Worm (Caenorhabditis elegans): Measurements from ENCODE around the gene nas-4.

The nas-4 gene

DNA sequence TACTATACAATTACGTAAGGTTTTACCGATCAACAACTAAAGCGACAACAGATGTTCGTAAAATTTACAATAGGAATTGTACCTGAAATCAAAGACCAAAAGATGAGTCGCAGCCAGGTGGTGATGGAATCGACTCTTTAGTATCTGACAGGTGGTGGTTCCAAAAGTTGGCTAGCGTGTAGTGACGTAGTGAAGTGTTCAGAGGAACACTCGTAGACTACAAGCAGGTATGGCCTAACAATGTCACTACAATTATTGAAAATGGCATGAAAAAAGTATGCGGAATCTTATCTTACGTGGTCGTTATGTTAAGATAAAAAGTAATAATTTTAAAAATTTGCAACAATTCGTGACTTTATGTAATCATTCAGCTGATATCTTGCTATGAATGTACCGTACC is 6.0 kb upstream of the nas-4 start:
- TF ChIP-seq sea-1 (GFP tag; conservative IDR thresholded peaks at IDR 0.05): no peak
- TF ChIP-seq ama-1 (optimal IDR thresholded peaks at IDR 0.05): no peak
- TF ChIP-seq aly-1 (tag; optimal IDR thresholded peaks at IDR 0.05): no peak
- no peak for TF ChIP-seq tbx-37 (GFP tag; conservative IDR thresholded peaks at IDR 0.05)
- TF ChIP-seq pes-1 (GFP tag; IDR thresholded peaks at IDR 0.05): no peak
- no peak for TF ChIP-seq F13C5.2 (tag; optimal IDR thresholded peaks at IDR 0.05)
- TF ChIP-seq scrt-1 (GFP tag; IDR thresholded peaks at IDR 0.05): no peak
- TF ChIP-seq B0310.2 (tag; optimal IDR thresholded peaks at IDR 0.05): no peak
- TF ChIP-seq tra-4 (tag; optimal IDR thresholded peaks at IDR 0.05): no peak
- no peak for TF ChIP-seq hmbx-1 (tag; optimal IDR thresholded peaks at IDR 0.05)
- no peak for TF ChIP-seq flt-1 (GFP tag; IDR thresholded peaks at IDR 0.05)
- no peak for TF ChIP-seq hmg-4 (GFP tag; optimal IDR thresholded peaks at IDR 0.05)
- no peak for TF ChIP-seq ets-7 (tag; optimal IDR thresholded peaks at IDR 0.05)
- no peak for TF ChIP-seq tbx-11 (GFP tag; IDR thresholded peaks at IDR 0.05)
- TF ChIP-seq hnd-1 (tag; optimal IDR thresholded peaks at IDR 0.05): no peak
- no peak for TF ChIP-seq ceh-36 (tag; optimal IDR thresholded peaks at IDR 0.05)
- TF ChIP-seq ceh-13 (GFP tag; optimal IDR thresholded peaks at IDR 0.05): no peak

ce11 chrIII:6420995-6421404 is 5.5 kb upstream of the nas-4 start:
- TF ChIP-seq ama-1 (optimal IDR thresholded peaks at IDR 0.05): no peak
- no peak for TF ChIP-seq aly-1 (tag; optimal IDR thresholded peaks at IDR 0.05)
- no peak for TF ChIP-seq flt-1 (GFP tag; IDR thresholded peaks at IDR 0.05)
- no peak for TF ChIP-seq F13C5.2 (tag; optimal IDR thresholded peaks at IDR 0.05)
- TF ChIP-seq tra-4 (tag; optimal IDR thresholded peaks at IDR 0.05): no peak
- no peak for TF ChIP-seq ceh-36 (tag; optimal IDR thresholded peaks at IDR 0.05)
- no peak for TF ChIP-seq hmbx-1 (tag; optimal IDR thresholded peaks at IDR 0.05)
- no peak for TF ChIP-seq sea-1 (GFP tag; conservative IDR thresholded peaks at IDR 0.05)
- TF ChIP-seq hnd-1 (tag; optimal IDR thresholded peaks at IDR 0.05): no peak
- TF ChIP-seq scrt-1 (GFP tag; IDR thresholded peaks at IDR 0.05): no peak
- TF ChIP-seq B0310.2 (tag; optimal IDR thresholded peaks at IDR 0.05): no peak
- TF ChIP-seq tbx-11 (GFP tag; IDR thresholded peaks at IDR 0.05): no peak
- TF ChIP-seq ceh-13 (GFP tag; optimal IDR thresholded peaks at IDR 0.05): no peak
- no peak for TF ChIP-seq pes-1 (GFP tag; IDR thresholded peaks at IDR 0.05)
- TF ChIP-seq ets-7 (tag; optimal IDR thresholded peaks at IDR 0.05): no peak
- TF ChIP-seq hmg-4 (GFP tag; optimal IDR thresholded peaks at IDR 0.05): no peak

DNA sequence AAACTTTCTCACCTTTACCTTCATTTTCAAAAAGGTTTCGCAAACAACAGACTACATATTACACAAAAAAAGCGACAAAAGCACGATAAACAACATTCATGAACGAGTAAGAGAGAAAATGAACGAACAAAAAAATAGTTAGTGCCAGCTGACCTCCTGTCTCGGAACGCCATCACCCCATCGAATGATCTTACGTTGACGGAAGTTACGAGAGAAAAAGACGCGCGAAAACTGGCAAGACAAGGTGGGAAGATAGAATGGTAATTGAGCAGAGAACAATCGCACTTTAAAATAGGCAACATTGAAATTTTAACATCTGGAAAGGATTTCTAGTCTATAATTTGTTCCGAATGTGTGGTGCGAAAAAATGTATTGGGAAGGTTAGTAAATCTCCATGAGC is 4.7 kb upstream of the nas-4 start:
- TF ChIP-seq ama-1 (optimal IDR thresholded peaks at IDR 0.05) (no peak), hmg-4 (GFP tag; optimal IDR thresholded peaks at IDR 0.05) (no peak), sea-1 (GFP tag; conservative IDR thresholded peaks at IDR 0.05) (no peak), tra-4 (tag; optimal IDR thresholded peaks at IDR 0.05) (no peak), hnd-1 (tag; optimal IDR thresholded peaks at IDR 0.05) (no peak), ceh-13 (GFP tag; optimal IDR thresholded peaks at IDR 0.05) (no peak), tbx-11 (GFP tag; IDR thresholded peaks at IDR 0.05) (no peak), ceh-36 (tag; optimal IDR thresholded peaks at IDR 0.05) (no peak)

- TF ChIP-seq F13C5.2 (tag; optimal IDR thresholded peaks at IDR 0.05) (no peak), ceh-13 (GFP tag; optimal IDR thresholded peaks at IDR 0.05) (no peak), pes-1 (GFP tag; IDR thresholded peaks at IDR 0.05) (no peak), hmbx-1 (tag; optimal IDR thresholded peaks at IDR 0.05) (no peak), tra-4 (tag; optimal IDR thresholded peaks at IDR 0.05) (no peak), sea-1 (GFP tag; conservative IDR thresholded peaks at IDR 0.05) (no peak), ama-1 (optimal IDR thresholded peaks at IDR 0.05) (no peak), scrt-1 (GFP tag; IDR thresholded peaks at IDR 0.05) (no peak), B0310.2 (tag; optimal IDR thresholded peaks at IDR 0.05) (no peak), ets-7 (tag; optimal IDR thresholded peaks at IDR 0.05) (no peak)
These were observed 4.0 kb upstream of the nas-4 start, which contains the start of gene atgl-1 for ce11 chrIII:6419409-6419944. atgl-1 (minus strand) TSS chrIII:6419459.

DNA sequence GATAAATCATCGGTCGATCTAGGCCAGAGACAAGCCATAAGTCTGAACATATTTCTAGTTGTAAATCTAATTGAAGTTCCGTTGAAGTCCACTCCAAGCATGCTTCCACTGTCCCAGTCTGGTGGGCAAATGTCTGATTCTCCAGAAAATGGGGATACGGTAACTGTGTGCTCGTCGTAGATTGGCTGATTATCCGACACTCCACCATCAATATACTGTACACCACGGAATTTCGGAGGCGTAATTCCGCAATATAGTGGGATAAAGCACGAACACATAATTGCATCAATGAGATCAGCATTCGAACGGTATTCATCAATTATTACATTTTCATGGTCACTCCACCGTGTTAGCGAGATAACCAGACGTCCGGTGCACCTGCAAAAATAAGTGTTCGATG is 2.8 kb upstream of the nas-4 start:
- TF ChIP-seq scrt-1 (GFP tag; IDR thresholded peaks at IDR 0.05) (no peak), F13C5.2 (tag; optimal IDR thresholded peaks at IDR 0.05) (no peak), hmbx-1 (tag; optimal IDR thresholded peaks at IDR 0.05) (no peak)

ce11 chrIII:6411914-6412313 is 3.5 kb downstream of the nas-4 start, which contains the start of gene C05D11.5:
C05D11.5 (minus strand) TSS chrIII:6412014.
- TF ChIP-seq pes-1 (GFP tag; IDR thresholded peaks at IDR 0.05) (no peak), flt-1 (GFP tag; IDR thresholded peaks at IDR 0.05) (no peak), tbx-11 (GFP tag; IDR thresholded peaks at IDR 0.05) (no peak), aly-1 (tag; optimal IDR thresholded peaks at IDR 0.05) (no peak), hnd-1 (tag; optimal IDR thresholded peaks at IDR 0.05) (no peak), hmbx-1 (tag; optimal IDR thresholded peaks at IDR 0.05) (no peak), ama-1 (optimal IDR thresholded peaks at IDR 0.05) (no peak), B0310.2 (tag; optimal IDR thresholded peaks at IDR 0.05) (no peak), ceh-13 (GFP tag; optimal IDR thresholded peaks at IDR 0.05) (no peak), scrt-1 (GFP tag; IDR thresholded peaks at IDR 0.05) (no peak), sea-1 (GFP tag; conservative IDR thresholded peaks at IDR 0.05) (no peak), tra-4 (tag; optimal IDR thresholded peaks at IDR 0.05) (no peak), F13C5.2 (tag; optimal IDR thresholded peaks at IDR 0.05) (no peak), hmg-4 (GFP tag; optimal IDR thresholded peaks at IDR 0.05) (no peak), ets-7 (tag; optimal IDR thresholded peaks at IDR 0.05) (no peak), ceh-36 (tag; optimal IDR thresholded peaks at IDR 0.05) (no peak), tbx-37 (GFP tag; conservative IDR thresholded peaks at IDR 0.05) (no peak)

- TF ChIP-seq scrt-1 (GFP tag; IDR thresholded peaks at IDR 0.05): no peak
- no peak for TF ChIP-seq hmbx-1 (tag; optimal IDR thresholded peaks at IDR 0.05)
- no peak for TF ChIP-seq tbx-37 (GFP tag; conservative IDR thresholded peaks at IDR 0.05)
- TF ChIP-seq sea-1 (GFP tag; conservative IDR thresholded peaks at IDR 0.05): no peak
- TF ChIP-seq flt-1 (GFP tag; IDR thresholded peaks at IDR 0.05): no peak
- no peak for TF ChIP-seq ceh-36 (tag; optimal IDR thresholded peaks at IDR 0.05)
- TF ChIP-seq tbx-11 (GFP tag; IDR thresholded peaks at IDR 0.05): no peak
- no peak for TF ChIP-seq hmg-4 (GFP tag; optimal IDR thresholded peaks at IDR 0.05)
- no peak for TF ChIP-seq aly-1 (tag; optimal IDR thresholded peaks at IDR 0.05)
- TF ChIP-seq B0310.2 (tag; optimal IDR thresholded peaks at IDR 0.05): no peak
- no peak for TF ChIP-seq ama-1 (optimal IDR thresholded peaks at IDR 0.05)
These were observed 4.0 kb downstream of the nas-4 start for ce11 chrIII:6411430-6411829.
